Worm (Caenorhabditis elegans): ENCODE data around the gene ZK1240.8.
A peak's percentile ranks its signal among the peaks of the same experiment; 100 is the strongest.

The ZK1240.8 gene

DNA sequence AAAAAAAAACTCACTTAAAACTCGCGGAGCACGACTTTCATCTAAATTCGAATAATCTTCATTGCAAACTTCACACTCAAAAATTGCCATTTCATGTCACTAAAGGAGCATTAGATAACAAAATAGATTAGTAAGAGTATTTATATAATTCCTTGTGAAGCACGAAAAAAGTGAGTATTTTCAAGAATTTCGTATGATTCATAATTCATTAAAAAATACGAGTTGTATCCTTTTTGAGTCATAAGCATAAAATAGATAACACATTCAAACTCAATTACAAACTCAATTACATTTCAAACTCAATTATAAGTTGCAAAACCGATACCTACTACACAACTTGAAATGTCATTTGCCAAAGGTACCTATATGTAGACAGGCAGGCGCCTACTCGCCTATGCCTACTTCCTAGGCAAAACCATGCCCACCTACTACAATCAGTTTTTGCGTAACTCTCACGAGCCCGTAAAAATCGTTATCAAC lies at the start of gene ZK1240.8, which contains the start of gene ZK1240.1:
Gene ZK1240.8 (minus strand): TSS at position 101 of the 480 bp plus-strand sequence.
Gene ZK1240.1 (plus strand): TSS at position 430 of the 480 bp plus-strand sequence.
- no peak for TF ChIP-seq hmg-20 (GFP tag; IDR thresholded peaks at IDR 0.05)
- no peak for TF ChIP-seq ccch-3 (GFP tag; optimal IDR thresholded peaks at IDR 0.05)
- TF ChIP-seq dox-1 (GFP tag; IDR thresholded peaks at IDR 0.05) = no peak
- TF ChIP-seq aptf-3 (GFP tag; IDR thresholded peaks at IDR 0.05) = no peak
- no peak for TF ChIP-seq B0019.2 (GFP tag; conservative IDR thresholded peaks at IDR 0.05)
- TF ChIP-seq die-1 (tag; optimal IDR thresholded peaks at IDR 0.05) = no peak

DNA sequence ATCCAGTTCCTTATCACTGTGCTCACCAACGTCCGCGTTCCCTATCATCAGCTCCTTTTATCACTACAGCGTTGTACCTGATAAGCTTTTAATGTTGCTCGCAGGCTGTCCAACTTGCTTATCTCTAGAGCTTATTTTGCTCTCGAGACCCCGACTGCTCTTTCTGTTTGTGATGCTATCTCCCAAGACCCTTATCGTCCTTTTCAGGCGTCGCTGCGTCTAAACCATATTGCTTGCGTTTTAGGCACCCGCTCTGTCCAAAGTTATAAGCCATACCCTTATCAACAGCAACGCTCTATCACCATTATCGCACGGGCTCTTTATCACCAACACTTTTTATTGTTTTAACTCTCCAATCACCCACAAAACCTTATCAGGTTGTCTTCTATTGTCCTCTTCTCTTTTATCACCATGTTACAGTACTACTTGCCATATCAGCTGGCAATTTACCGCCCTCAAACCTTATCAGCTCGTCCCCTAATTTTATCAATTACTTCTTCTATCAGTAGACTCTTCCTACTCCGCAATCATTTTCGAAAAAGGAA lies 49.7 kb upstream of the ZK1240.8 start:
- peak; percentile 28; the same call in 1 of the 2 replicates for TF ChIP-seq pbrm-1 (GFP tag; IDR thresholded peaks at IDR 0.05)
- TF ChIP-seq Y67H2A.10 (GFP tag; conservative IDR thresholded peaks at IDR 0.05) = no peak
- TF ChIP-seq nfyb-1 (GFP tag; IDR thresholded peaks at IDR 0.05) = peak; percentile 91
- TF ChIP-seq egl-44 (GFP tag; IDR thresholded peaks at IDR 0.05) = peak; percentile 97
- TF ChIP-seq let-607 (tag; optimal IDR thresholded peaks at IDR 0.05) = peak; percentile 79 to 88
- no peak for TF ChIP-seq snpc-4 (GFP tag; optimal IDR thresholded peaks at IDR 0.05)
- peak in 1 of 4 experiments; percentile 44 for TF ChIP-seq snpc-4 (tag; optimal IDR thresholded peaks at IDR 0.05)
- TF ChIP-seq dox-1 (GFP tag; IDR thresholded peaks at IDR 0.05) = peak; percentile 90; the same call in 1 of the 2 replicates
- TF ChIP-seq ztf-3 (GFP tag; optimal IDR thresholded peaks at IDR 0.05) = peak; percentile 80
- no peak for TF ChIP-seq athp-1 (tag; optimal IDR thresholded peaks at IDR 0.05)
- peak; percentile 31 for TF ChIP-seq chd-7 (tag; optimal IDR thresholded peaks at IDR 0.05)
- TF ChIP-seq ztf-18 (tag; optimal IDR thresholded peaks at IDR 0.05) = peak; percentile 12
- 0 out of 2 replicates have a peak, but pooled peaks have one; percentile 55 for TF ChIP-seq Y53G8AR.9 (GFP tag; conservative IDR thresholded peaks at IDR 0.05)
- TF ChIP-seq ztf-26 (tag; optimal IDR thresholded peaks at IDR 0.05) = peak; percentile 19
- TF ChIP-seq repo-1 (tag; optimal IDR thresholded peaks at IDR 0.05) = peak; percentile 76
- TF ChIP-seq K11D2.4 (GFP tag; IDR thresholded peaks at IDR 0.05) = 0 out of 2 replicates have a peak, but pooled peaks have one; percentile 20
- TF ChIP-seq F57A8.1 (GFP tag; optimal IDR thresholded peaks at IDR 0.05) = no peak
- TF ChIP-seq ztf-22 (GFP tag; optimal IDR thresholded peaks at IDR 0.05) = peak; percentile 100
- peak; percentile 3 for TF ChIP-seq attf-5 (GFP tag; optimal IDR thresholded peaks at IDR 0.05)
- TF ChIP-seq hlh-12 (tag; optimal IDR thresholded peaks at IDR 0.05) = no peak
- TF ChIP-seq ets-4 (GFP tag; optimal IDR thresholded peaks at IDR 0.05) = peak; percentile 99
- no peak for TF ChIP-seq fkh-3 (tag; optimal IDR thresholded peaks at IDR 0.05)
- no peak for TF ChIP-seq F10E7.11 (tag; optimal IDR thresholded peaks at IDR 0.05)
- peak; percentile 99 for TF ChIP-seq atf-7 (tag; optimal IDR thresholded peaks at IDR 0.05)
- TF ChIP-seq zim-3 (tag; optimal IDR thresholded peaks at IDR 0.05) = no peak
- no peak for TF ChIP-seq T07F8.4 (tag; optimal IDR thresholded peaks at IDR 0.05)
- TF ChIP-seq gei-17 (GFP tag; optimal IDR thresholded peaks at IDR 0.05) = peak; percentile 61
- 0 out of 2 replicates have a peak, but pooled peaks have one; percentile 17 for TF ChIP-seq let-526 (GFP tag; IDR thresholded peaks at IDR 0.05)
- no peak for TF ChIP-seq lag-1 (GFP tag; IDR thresholded peaks at IDR 0.05)
- TF ChIP-seq madf-10 (tag; optimal IDR thresholded peaks at IDR 0.05) = peak; percentile 41
- TF ChIP-seq F22D6.2 (tag; optimal IDR thresholded peaks at IDR 0.05) = peak; percentile 86
- peak; percentile 64 for TF ChIP-seq sptf-2 (GFP tag; optimal IDR thresholded peaks at IDR 0.05)
- peak; percentile 100 for TF ChIP-seq nhr-80 (tag; optimal IDR thresholded peaks at IDR 0.05)
- TF ChIP-seq tlf-1 (GFP tag; optimal IDR thresholded peaks at IDR 0.05) = peak; percentile 84
- TF ChIP-seq tbp1 (GFP tag; optimal IDR thresholded peaks at IDR 0.05) = peak; percentile 65
- TF ChIP-seq B0336.3 (GFP tag; IDR thresholded peaks at IDR 0.05) = no peak; the same call in none of the 2 replicates
- TF ChIP-seq Y56A3A.18 (GFP tag; IDR thresholded peaks at IDR 0.05) = peak; percentile 51; the same call in 1 of the 2 replicates
- TF ChIP-seq lin-40 (tag; optimal IDR thresholded peaks at IDR 0.05) = no peak
- TF ChIP-seq ceh-40 (GFP tag; IDR thresholded peaks at IDR 0.05) = 0 out of 2 replicates have a peak, but pooled peaks have one; percentile 2
- TF ChIP-seq nhr-90 (tag; optimal IDR thresholded peaks at IDR 0.05) = peak; percentile 97
- no peak for TF ChIP-seq pha-4 (tag; optimal IDR thresholded peaks at IDR 0.05)
- TF ChIP-seq efl-1 (GFP tag; optimal IDR thresholded peaks at IDR 0.05) = no peak

Measured in whole organism, young adult.